Fruit fly (Drosophila melanogaster) S2 (cell line): ENCODE measurements around the gene Gk2.

ENCODE experiments used
- CG8478 ChIP-seq: fragments of >200 bp; optimal IDR thresholded peaks from 2 replicates; lab custom pipeline; 2018
- CTCF ChIP-seq, 2 experiments: fragments of >200 bp; optimal IDR thresholded peaks; 2 replicates each; lab custom pipeline; 2018

DNA sequence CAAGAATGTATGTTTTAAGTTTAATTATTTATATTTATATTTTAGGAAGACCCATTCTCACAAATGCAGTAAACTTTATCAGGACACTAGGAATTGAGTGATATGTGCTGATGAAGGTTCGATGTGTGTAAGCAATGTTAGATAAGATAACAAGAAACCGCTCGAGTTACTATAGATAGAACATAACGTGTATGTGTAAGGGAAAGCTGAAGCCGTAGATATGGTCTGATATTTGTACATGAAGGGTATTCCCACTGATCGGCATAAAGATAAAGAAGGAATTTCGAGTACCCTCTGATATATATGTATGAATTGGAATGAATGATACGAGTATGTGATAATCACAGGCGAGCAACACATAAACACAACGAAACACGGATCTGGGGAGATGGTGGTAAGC is 45.9 kb downstream of the Gk2 start:
- TF ChIP-seq CG8478 (lab: Kevin White, UChicago) (no peak), CTCF (optimal IDR thresholded peaks at IDR 0.05; lab: Kevin White, UChicago) (no peak)
